Fruit fly (Drosophila melanogaster) whole organism, embryonic: ENCODE measurements around the gene CG11164.
A peak's percentile ranks its signal among the peaks of the same experiment; 100 is the strongest.

Experiments used
- Aef1 ChIP-seq: fragments of 200-800 bp; sonication (Bioruptor generic); IDR thresholded peaks from 3 replicates; pipeline ENCODE4 v1.3.6; 2022; ENCODE audit warnings: missing biosample characterization, missing genetic modification characterization
- CG10959 ChIP-seq: fragments of 200-800 bp; sonication (Bioruptor generic); IDR thresholded peaks from 2 replicates; pipeline ENCODE4 v1.3.6; 2022; ENCODE audit warnings: missing biosample characterization, missing genetic modification characterization
- CG12391 ChIP-seq: fragments of 200-800 bp; sonication (Bioruptor generic); optimal IDR thresholded peaks from 3 replicates; lab custom pipeline; 2018; ENCODE audit warnings: missing biosample characterization, mild to moderate bottlenecking, missing genetic modification characterization, moderate library complexity
- CG12769 ChIP-seq: fragments of 200-800 bp; sonication (Bioruptor generic); optimal IDR thresholded peaks from 2 replicates; lab custom pipeline; 2019; ENCODE audit warnings: missing biosample characterization, mild to moderate bottlenecking, missing genetic modification characterization, moderate library complexity
- CG14441 ChIP-seq: fragments of 200-800 bp; sonication (Bioruptor generic); IDR thresholded peaks from 2 replicates; pipeline ENCODE4 v1.3.6; 2022; ENCODE audit warnings: missing biosample characterization, missing genetic modification characterization
- CG1832 ChIP-seq: fragments of 200-800 bp; sonication (Bioruptor generic); optimal IDR thresholded peaks from 2 replicates; lab custom pipeline; 2017; ENCODE audit warnings: missing biosample characterization, mild to moderate bottlenecking, missing genetic modification characterization, inconsistent platforms
- CG31388 ChIP-seq: fragments of 200-800 bp; sonication (Bioruptor generic); optimal IDR thresholded peaks from 2 replicates; lab custom pipeline; 2016; ENCODE audit warnings: missing biosample characterization, missing genetic modification characterization
- CG3163 ChIP-seq: fragments of 200-800 bp; sonication (Bioruptor generic); optimal IDR thresholded peaks from 3 replicates; lab custom pipeline; 2016; ENCODE audit warnings: missing biosample characterization, missing genetic modification characterization
- CG32767 ChIP-seq: fragments of 200-800 bp; sonication (Bioruptor generic); IDR thresholded peaks from 2 replicates; pipeline ENCODE4 v1.3.6; 2022; ENCODE audit warnings: missing biosample characterization, missing genetic modification characterization
- CG34376 ChIP-seq: fragments of 200-800 bp; sonication (Bioruptor generic); optimal IDR thresholded peaks from 2 replicates; lab custom pipeline; 2018; ENCODE audit warnings: missing biosample characterization, mild to moderate bottlenecking, missing genetic modification characterization
- CG4360 ChIP-seq: fragments of 200-800 bp; sonication (Bioruptor generic); IDR thresholded peaks from 2 replicates; pipeline ENCODE4 v1.3.6; 2022; ENCODE audit warnings: missing biosample characterization, missing genetic modification characterization
- CG8089 ChIP-seq: fragments of 200-800 bp; sonication (Bioruptor generic); optimal IDR thresholded peaks from 3 replicates; lab custom pipeline; 2016; ENCODE audit warnings: missing biosample characterization, missing genetic modification characterization
- Chrac-16 ChIP-seq: fragments of 200-800 bp; sonication (Bioruptor generic); optimal IDR thresholded peaks from 3 replicates; lab custom pipeline; 2016; ENCODE audit warnings: missing biosample characterization, missing genetic modification characterization
- Dll ChIP-seq: fragments of 200-800 bp; sonication (Bioruptor generic); IDR thresholded peaks from 4 replicates; pipeline ENCODE4 v1.3.6; 2022; ENCODE audit warnings: missing biosample characterization, missing genetic modification characterization; ENCODE audit not compliant: partially characterized antibody
- Doc3 ChIP-seq: fragments of 200-800 bp; sonication (Bioruptor generic); IDR thresholded peaks from 3 replicates; pipeline ENCODE4 v1.3.6; 2022; ENCODE audit warnings: missing biosample characterization, missing genetic modification characterization; ENCODE audit not compliant: partially characterized antibody
- E2f2 ChIP-seq: fragments of 200-800 bp; sonication (Bioruptor generic); IDR thresholded peaks from 2 replicates; pipeline ENCODE4 v1.3.6; 2022; ENCODE audit warnings: missing biosample characterization, missing genetic modification characterization
- Fer3 ChIP-seq: fragments of 200-800 bp; sonication (Bioruptor generic); optimal IDR thresholded peaks from 2 replicates; lab custom pipeline; 2018; ENCODE audit warnings: missing biosample characterization, mild to moderate bottlenecking, missing genetic modification characterization, moderate library complexity
- HLH54F ChIP-seq: fragments of 200-800 bp; sonication (Bioruptor generic); optimal IDR thresholded peaks from 3 replicates; lab custom pipeline; 2016; ENCODE audit warnings: missing biosample characterization, missing genetic modification characterization
- Hmr ChIP-seq: fragments of 200-800 bp; sonication (Bioruptor generic); optimal IDR thresholded peaks from 3 replicates; lab custom pipeline; 2017; ENCODE audit warnings: mild to moderate bottlenecking, missing biosample characterization, missing genetic modification reagents, missing genetic modification characterization
- Kr ChIP-seq: fragments of 200-800 bp; sonication (Bioruptor generic); optimal IDR thresholded peaks from 2 replicates; lab custom pipeline; 2017; ENCODE audit warnings: missing biosample characterization, mild to moderate bottlenecking, missing genetic modification characterization
- MTF-1 ChIP-seq: fragments of 200-800 bp; sonication (Bioruptor generic); optimal IDR thresholded peaks from 2 replicates; lab custom pipeline; 2018; ENCODE audit warnings: missing biosample characterization, mild to moderate bottlenecking, missing genetic modification characterization, borderline replicate concordance
- Oli ChIP-seq: fragments of 200-800 bp; sonication (Bioruptor generic); optimal IDR thresholded peaks from 2 replicates; lab custom pipeline; 2018; ENCODE audit warnings: missing biosample characterization, mild to moderate bottlenecking, missing genetic modification characterization, moderate library complexity
- Optix ChIP-seq: fragments of 200-800 bp; sonication (Bioruptor generic); IDR thresholded peaks from 3 replicates; pipeline ENCODE4 v1.3.6; 2022; ENCODE audit warnings: missing biosample characterization, missing genetic modification characterization
- Scr ChIP-seq: fragments of 200-800 bp; sonication (Bioruptor generic); IDR thresholded peaks from 2 replicates; pipeline ENCODE4 v1.3.6; 2022; ENCODE audit warnings: missing biosample characterization, missing genetic modification characterization; ENCODE audit not compliant: partially characterized antibody
- Sry-β ChIP-seq: fragments of 200-800 bp; sonication (Bioruptor generic); optimal IDR thresholded peaks from 2 replicates; lab custom pipeline; 2018; ENCODE audit warnings: missing biosample characterization, mild to moderate bottlenecking, missing genetic modification characterization, moderate library complexity
- TFAM ChIP-seq: fragments of 200-800 bp; sonication (Bioruptor generic); optimal IDR thresholded peaks from 2 replicates; lab custom pipeline; 2017; ENCODE audit warnings: missing biosample characterization, missing genetic modification characterization, inconsistent platforms
- cad ChIP-seq: fragments of >200 bp; optimal IDR thresholded peaks from 2 replicates; lab custom pipeline; 2017; ENCODE audit warnings: missing biosample characterization, missing genetic modification characterization
- crc ChIP-seq: fragments of 200-800 bp; sonication (Bioruptor generic); optimal IDR thresholded peaks from 2 replicates; lab custom pipeline; 2016; ENCODE audit warnings: missing biosample characterization, missing genetic modification characterization
- croc ChIP-seq: fragments of 200-800 bp; sonication (Bioruptor generic); conservative IDR thresholded peaks from 3 replicates; pipeline ENCODE4 v1.3.6; 2022; ENCODE audit warnings: missing biosample characterization, missing genetic modification characterization
- dmrt99B ChIP-seq: fragments of 200-800 bp; sonication (Bioruptor generic); optimal IDR thresholded peaks from 2 replicates; lab custom pipeline; 2018; ENCODE audit warnings: missing biosample characterization, mild to moderate bottlenecking, missing genetic modification characterization, moderate library complexity
- dysf ChIP-seq: fragments of 200-800 bp; sonication (Bioruptor generic); IDR thresholded peaks from 3 replicates; pipeline ENCODE4 v1.3.6; 2022; ENCODE audit warnings: missing biosample characterization, missing genetic modification characterization
- fd64A ChIP-seq: fragments of 200-800 bp; sonication (Bioruptor generic); optimal IDR thresholded peaks from 3 replicates; lab custom pipeline; 2018; ENCODE audit warnings: missing biosample characterization, mild to moderate bottlenecking, missing genetic modification characterization
- fru ChIP-seq: fragments of >200 bp; optimal IDR thresholded peaks from 2 replicates; lab custom pipeline; 2017
- gce ChIP-seq: fragments of 200-800 bp; sonication (Bioruptor generic); IDR thresholded peaks from 3 replicates; pipeline ENCODE4 v1.3.6; 2022; ENCODE audit warnings: missing biosample characterization, missing genetic modification characterization
- gcm ChIP-seq: fragments of 200-800 bp; sonication (Bioruptor generic); optimal IDR thresholded peaks from 2 replicates; lab custom pipeline; 2019; ENCODE audit warnings: missing biosample characterization, mild to moderate bottlenecking, missing genetic modification characterization, moderate library complexity
- gcm2 ChIP-seq: fragments of 200-800 bp; sonication (Bioruptor generic); optimal IDR thresholded peaks from 2 replicates; lab custom pipeline; 2016; ENCODE audit warnings: missing biosample characterization, missing genetic modification characterization
- grn ChIP-seq: fragments of 200-800 bp; sonication (Bioruptor generic); optimal IDR thresholded peaks from 3 replicates; lab custom pipeline; 2017; ENCODE audit warnings: missing biosample characterization, missing genetic modification characterization
- hkb ChIP-seq, 2 experiments: fragments of 200-800 bp in 1 of 2; fragments of >200 bp in 1 of 2; sonication (Bioruptor generic) in 1 of 2; IDR thresholded peaks in 1 of 2; optimal IDR thresholded peaks in 1 of 2; 2 replicates each; pipeline versions ENCODE4 v1.3.6 to Lab custom; 2017 to 2022; ENCODE audit warnings: missing biosample characterization in 1 of 2, missing genetic modification characterization in 1 of 2
- jing ChIP-seq: fragments of 200-800 bp; sonication (Bioruptor generic); optimal IDR thresholded peaks from 2 replicates; lab custom pipeline; 2018; ENCODE audit warnings: missing biosample characterization, mild to moderate bottlenecking, missing genetic modification characterization
- knrl ChIP-seq: fragments of 200-800 bp; sonication (Bioruptor generic); IDR thresholded peaks from 3 replicates; pipeline ENCODE4 v1.3.6; 2022; ENCODE audit warnings: missing biosample characterization, missing genetic modification characterization; ENCODE audit not compliant: partially characterized antibody
- lab ChIP-seq: fragments of 200-800 bp; sonication (Bioruptor generic); optimal IDR thresholded peaks from 3 replicates; lab custom pipeline; 2017; ENCODE audit warnings: missing biosample characterization, missing genetic modification characterization, mild to moderate bottlenecking, moderate library complexity, missing genetic modification reagents
- lmd ChIP-seq: fragments of 200-800 bp; sonication (Bioruptor generic); IDR thresholded peaks from 2 replicates; pipeline ENCODE4 v1.3.6; 2022; ENCODE audit warnings: missing biosample characterization, missing genetic modification characterization
- lov ChIP-seq, 2 experiments: fragments of 200-800 bp in 1 of 2; fragments of >200 bp in 1 of 2; sonication (Bioruptor generic) in 1 of 2; IDR thresholded peaks in 1 of 2; optimal IDR thresholded peaks in 1 of 2; 2 replicates in 1 of 2; 3 replicates in 1 of 2; pipeline versions ENCODE4 v1.3.6 to Lab custom; 2017 to 2022; ENCODE audit warnings: missing biosample characterization in 1 of 2, missing genetic modification characterization in 1 of 2
- otp ChIP-seq: fragments of 200-800 bp; sonication (Bioruptor generic); IDR thresholded peaks from 3 replicates; pipeline ENCODE4, ENCODE4 v1.3.6; 2022; ENCODE audit warnings: missing biosample characterization, missing genetic modification characterization
- pnt ChIP-seq: fragments of 200-800 bp; sonication (Bioruptor generic); optimal IDR thresholded peaks from 3 replicates; lab custom pipeline; 2016; ENCODE audit warnings: missing biosample characterization, missing genetic modification characterization
- pros ChIP-seq: fragments of 200-800 bp; sonication (Bioruptor generic); optimal IDR thresholded peaks from 3 replicates; lab custom pipeline; 2019; ENCODE audit warnings: missing biosample characterization, mild to moderate bottlenecking, missing genetic modification characterization, moderate library complexity
- pum ChIP-seq: fragments of 200-800 bp; sonication (Bioruptor generic); optimal IDR thresholded peaks from 2 replicates; lab custom pipeline; 2016; ENCODE audit warnings: missing biosample characterization, missing genetic modification characterization
- scrt ChIP-seq: fragments of 200-800 bp; sonication (Bioruptor generic); optimal IDR thresholded peaks from 2 replicates; lab custom pipeline; 2018; ENCODE audit warnings: missing biosample characterization, mild to moderate bottlenecking, missing genetic modification characterization, moderate library complexity
- sisA ChIP-seq: fragments of 200-800 bp; sonication (Bioruptor generic); IDR thresholded peaks from 2 replicates; pipeline ENCODE4 v1.3.6; 2022; ENCODE audit warnings: missing biosample characterization, missing genetic modification characterization
- ssp ChIP-seq: fragments of 200-800 bp; sonication (Bioruptor generic); IDR thresholded peaks from 2 replicates; pipeline ENCODE4 v1.3.6; 2022; ENCODE audit warnings: missing biosample characterization, missing genetic modification characterization

CG11164 gene

DNA sequence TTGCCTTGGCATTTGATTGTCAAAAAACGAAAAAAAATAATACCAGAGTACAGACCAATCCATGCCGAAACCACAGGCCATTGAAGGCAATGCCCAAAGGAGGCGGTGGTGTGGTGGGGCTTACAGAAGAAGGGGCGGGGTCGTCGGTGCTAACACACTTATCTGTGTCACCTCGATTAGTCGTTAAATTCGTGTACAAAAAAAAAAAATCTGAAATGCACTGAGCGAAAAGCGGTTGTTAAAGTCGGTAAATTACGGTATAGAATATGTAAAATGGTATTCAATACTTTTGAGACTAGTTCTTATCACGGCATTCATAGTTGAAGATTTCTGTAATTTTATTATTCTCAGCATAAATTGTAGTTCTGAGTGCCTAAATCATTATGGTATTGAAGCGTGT is 23.9 kb upstream of the CG11164 start (continued):
- TF ChIP-seq Hmr (GFP tag; lab: Kevin White, UChicago), result peak; percentile 12
- TF ChIP-seq pum (GFP tag; lab: Kevin White, UChicago), result peak; percentile 55
- peak; percentile 75 for TF ChIP-seq dysf
- no peak for TF ChIP-seq CG4360 (GFP tag; lab: Robert Waterston, UW)
- peak; percentile 20 for TF ChIP-seq Chrac-16 (GFP tag; lab: Kevin White, UChicago)
- TF ChIP-seq Aef1 (GFP tag; lab: Robert Waterston, UW), result peak; percentile 70; the same call in 2 of the 3 replicates
- no peak for TF ChIP-seq MTF-1 (GFP tag; lab: Kevin White, UChicago)
- TF ChIP-seq CG12391 (tag; lab: Kevin White, UChicago), result peak; percentile 47
- no peak for TF ChIP-seq lov (optimal IDR thresholded peaks at IDR 0.05; lab: Kevin White, UChicago)
- no peak for TF ChIP-seq lov (GFP tag; IDR thresholded peaks at IDR 0.05; lab: Robert Waterston, UW)
- TF ChIP-seq Optix (GFP tag; lab: Robert Waterston, UW), result peak; percentile 40; the same call in 1 of the 3 replicates
- TF ChIP-seq dmrt99B (tag; lab: Kevin White, UChicago), result peak; percentile 67
- TF ChIP-seq jing, result peak; percentile 37
- peak; percentile 40; the same call in 1 of the 2 replicates for TF ChIP-seq CG10959
- no peak for TF ChIP-seq knrl (GFP tag; lab: Robert Waterston, UW)
- no peak for TF ChIP-seq pros (GFP tag; lab: Kevin White, UChicago)
- TF ChIP-seq scrt (GFP tag; lab: Kevin White, UChicago), result no peak
- TF ChIP-seq otp (GFP tag; lab: Robert Waterston, UW), result peak; percentile 58; the same call in 1 of the 3 replicates
- peak; percentile 11 for TF ChIP-seq HLH54F (GFP tag; lab: Kevin White, UChicago)
- 0 out of 2 replicates have a peak, but pooled peaks have one; percentile 16 for TF ChIP-seq CG32767 (GFP tag; lab: Robert Waterston, UW)
- peak; percentile 24; the same call in 1 of the 2 replicates for TF ChIP-seq E2f2 (GFP tag; lab: Robert Waterston, UW)
- TF ChIP-seq Scr, result no peak
- peak; percentile 46 for TF ChIP-seq pnt (GFP tag; lab: Kevin White, UChicago)
- TF ChIP-seq Fer3 (tag; lab: Kevin White, UChicago), result peak; percentile 51
- TF ChIP-seq Doc3 (GFP tag; lab: Robert Waterston, UW), result no peak
- no peak; the same call in 2 of the 3 replicates for TF ChIP-seq croc (GFP tag; lab: Robert Waterston, UW)
- no peak for TF ChIP-seq hkb (optimal IDR thresholded peaks at IDR 0.05; lab: Kevin White, UChicago)
- peak; percentile 66 for TF ChIP-seq hkb (GFP tag; IDR thresholded peaks at IDR 0.05; lab: Robert Waterston, UW)
- TF ChIP-seq Dll (GFP tag; lab: Robert Waterston, UW), result no peak
- no peak for TF ChIP-seq CG3163 (GFP tag; lab: Kevin White, UChicago)
- no peak for TF ChIP-seq cad (GFP tag; lab: Kevin White, UChicago)
- TF ChIP-seq CG34376 (GFP tag; lab: Kevin White, UChicago), result peak; percentile 68
- no peak for TF ChIP-seq fru (lab: Kevin White, UChicago)
- no peak for TF ChIP-seq CG31388
- peak; percentile 34 for TF ChIP-seq ssp (GFP tag; lab: Robert Waterston, UW)
- peak; percentile 26; the same call in 1 of the 2 replicates for TF ChIP-seq lmd (GFP tag; lab: Robert Waterston, UW)
- TF ChIP-seq crc (GFP tag; lab: Kevin White, UChicago), result no peak
- no peak for TF ChIP-seq TFAM (GFP tag; lab: Kevin White, UChicago)
- TF ChIP-seq CG12769 (tag; lab: Kevin White, UChicago), result peak; percentile 15
- TF ChIP-seq sisA, result peak; percentile 71
- peak; percentile 83 for TF ChIP-seq lab (GFP tag; lab: Kevin White, UChicago)
- TF ChIP-seq Kr, result no peak
- no peak for TF ChIP-seq gcm2 (GFP tag; lab: Kevin White, UChicago)
- TF ChIP-seq gce (GFP tag; lab: Robert Waterston, UW), result 0 out of 3 replicates have a peak, but pooled peaks have one; percentile 23
- TF ChIP-seq CG1832 (GFP tag; lab: Kevin White, UChicago), result no peak
- TF ChIP-seq grn, result peak; percentile 50
- peak; percentile 29 for TF ChIP-seq Oli (tag; lab: Kevin White, UChicago)
- peak; percentile 46 for TF ChIP-seq CG8089 (GFP tag; lab: Kevin White, UChicago)
- TF ChIP-seq fd64A (GFP tag; lab: Kevin White, UChicago), result no peak
- TF ChIP-seq CG14441 (GFP tag; lab: Robert Waterston, UW), result peak; percentile 70
- no peak for TF ChIP-seq gcm (GFP tag; lab: Kevin White, UChicago)
- no peak for TF ChIP-seq Sry-β (GFP tag; lab: Kevin White, UChicago)
